Fruit fly (Drosophila melanogaster) whole organism, adult: ENCODE data around the gene Obp8a.

ENCODE experiments used
- CG11617 ChIP-seq: fragments of 200-800 bp; sonication (Bioruptor generic); optimal IDR thresholded peaks from 2 replicates; lab custom pipeline; 2017; ENCODE audit warnings: mild to moderate bottlenecking, missing biosample characterization, missing genetic modification reagents, missing genetic modification characterization
- CG12768 ChIP-seq: fragments of 200-800 bp; sonication (Bioruptor generic); optimal IDR thresholded peaks from 2 replicates; lab custom pipeline; 2017; ENCODE audit warnings: missing biosample characterization, missing genetic modification characterization, mild to moderate bottlenecking, moderate library complexity, missing genetic modification reagents
- CG14711 ChIP-seq: fragments of 200-800 bp; sonication (Bioruptor generic); optimal IDR thresholded peaks from 2 replicates; lab custom pipeline; 2018; ENCODE audit warnings: missing biosample characterization, mild to moderate bottlenecking, missing genetic modification characterization, moderate library complexity
- CG1620 ChIP-seq: fragments of 200-800 bp; sonication (Bioruptor generic); optimal IDR thresholded peaks from 2 replicates; lab custom pipeline; 2016; ENCODE audit warnings: missing biosample characterization, missing genetic modification characterization
- CG33017 ChIP-seq: fragments of 200-800 bp; sonication (Bioruptor generic); optimal IDR thresholded peaks from 2 replicates; lab custom pipeline; 2018; ENCODE audit warnings: missing biosample characterization, mild to moderate bottlenecking, missing genetic modification characterization, moderate library complexity
- CG5204 ChIP-seq: fragments of 200-800 bp; sonication (Bioruptor generic); optimal IDR thresholded peaks from 2 replicates; lab custom pipeline; 2016; ENCODE audit warnings: missing biosample characterization, missing genetic modification characterization
- CG7045 ChIP-seq: fragments of 200-800 bp; sonication (Bioruptor generic); optimal IDR thresholded peaks from 2 replicates; lab custom pipeline; 2017; ENCODE audit warnings: missing biosample characterization, mild to moderate bottlenecking, missing genetic modification characterization
- CG7101 ChIP-seq: fragments of 200-800 bp; sonication (Bioruptor generic); optimal IDR thresholded peaks from 2 replicates; lab custom pipeline; 2018; ENCODE audit warnings: missing biosample characterization, mild to moderate bottlenecking, missing genetic modification characterization, moderate library complexity
- Clk ChIP-seq: fragments of 200-800 bp; sonication (Bioruptor generic); optimal IDR thresholded peaks from 2 replicates; lab custom pipeline; 2017; ENCODE audit warnings: missing biosample characterization, missing genetic modification characterization
- Crg-1 ChIP-seq: fragments of 200-800 bp; sonication (Bioruptor generic); optimal IDR thresholded peaks from 2 replicates; lab custom pipeline; 2016; ENCODE audit warnings: missing biosample characterization, missing genetic modification characterization
- Hr96 ChIP-seq: fragments of 200-800 bp; sonication (Bioruptor generic); optimal IDR thresholded peaks from 2 replicates; lab custom pipeline; 2016; ENCODE audit warnings: missing biosample characterization, missing genetic modification characterization
- Mnt ChIP-seq: fragments of 200-800 bp; sonication (Bioruptor generic); optimal IDR thresholded peaks from 2 replicates; lab custom pipeline; 2016; ENCODE audit warnings: missing biosample characterization, mild to moderate bottlenecking, missing genetic modification characterization
- bab1 ChIP-seq: fragments of 200-800 bp; sonication (Bioruptor generic); optimal IDR thresholded peaks from 3 replicates; lab custom pipeline; 2019; ENCODE audit warnings: missing biosample characterization, mild to moderate bottlenecking, missing genetic modification characterization, moderate library complexity
- cic ChIP-seq: fragments of 200-800 bp; sonication (Bioruptor generic); optimal IDR thresholded peaks from 2 replicates; lab custom pipeline; 2017; ENCODE audit warnings: missing biosample characterization, mild to moderate bottlenecking, missing genetic modification characterization, moderate library complexity
- cnc ChIP-seq, 2 experiments: fragments of >200 bp; optimal IDR thresholded peaks; 2 replicates each; lab custom pipeline; 2017
- kay ChIP-seq: fragments of 200-800 bp; sonication (Bioruptor generic); peaks from one replicate; lab custom pipeline; 2016; ENCODE audit warnings: missing biosample characterization, missing genetic modification characterization, borderline replicate concordance
- ovo ChIP-seq: fragments of 200-800 bp; sonication (Bioruptor generic); optimal IDR thresholded peaks from 2 replicates; lab custom pipeline; 2016; ENCODE audit warnings: missing biosample characterization, missing genetic modification characterization
- pad ChIP-seq: fragments of 200-800 bp; sonication (Bioruptor generic); optimal IDR thresholded peaks from 3 replicates; lab custom pipeline; 2017; ENCODE audit warnings: missing biosample characterization, missing genetic modification characterization, mild to moderate bottlenecking, moderate library complexity, missing genetic modification reagents
- tj ChIP-seq: fragments of 200-800 bp; sonication (Bioruptor generic); optimal IDR thresholded peaks from 3 replicates; lab custom pipeline; 2017; ENCODE audit warnings: missing biosample characterization, mild to moderate bottlenecking, missing genetic modification characterization, moderate library complexity
- toe ChIP-seq: fragments of 200-800 bp; sonication (Bioruptor generic); optimal IDR thresholded peaks from 2 replicates; lab custom pipeline; 2016; ENCODE audit warnings: missing biosample characterization, missing genetic modification characterization

The Obp8a gene

dm6 chrX:9226837-9227236 lies 12.2 kb downstream of the Obp8a start, which contains the start of gene Gr8a:
Gene Gr8a (plus strand): TSS chrX:9227137.
- TF ChIP-seq CG1620 (GFP tag; lab: Kevin White, UChicago), result no peak
- TF ChIP-seq bab1 (GFP tag; lab: Kevin White, UChicago), result no peak
- TF ChIP-seq Hr96 (GFP tag; lab: Kevin White, UChicago), result no peak
- TF ChIP-seq cnc (optimal IDR thresholded peaks at IDR 0.05; lab: Kevin White, UChicago), result no peak
- TF ChIP-seq Mnt (GFP tag; lab: Kevin White, UChicago), result no peak
- TF ChIP-seq kay (GFP tag; lab: Kevin White, UChicago), result no peak
- no peak for TF ChIP-seq toe (GFP tag; lab: Kevin White, UChicago)
- TF ChIP-seq CG14711 (tag; lab: Kevin White, UChicago), result no peak
- TF ChIP-seq tj (GFP tag; lab: Kevin White, UChicago), result no peak
- TF ChIP-seq CG11617 (GFP tag; lab: Kevin White, UChicago), result no peak
- TF ChIP-seq pad (GFP tag; lab: Kevin White, UChicago), result no peak
- no peak for TF ChIP-seq ovo (GFP tag; lab: Kevin White, UChicago)

dm6 chrX:9232199-9232598 lies 17.5 kb downstream of the Obp8a start, which contains the start of gene CG12121:
Gene CG12121 (minus strand): TSS chrX:9232378.
- TF ChIP-seq Crg-1 (GFP tag; lab: Kevin White, UChicago), result no peak
- no peak for TF ChIP-seq cnc (optimal IDR thresholded peaks at IDR 0.05; lab: Kevin White, UChicago)
- no peak for TF ChIP-seq Mnt (GFP tag; lab: Kevin White, UChicago)
- peak; percentile 31 for TF ChIP-seq CG14711 (tag; lab: Kevin White, UChicago)
- no peak for TF ChIP-seq tj (GFP tag; lab: Kevin White, UChicago)
- TF ChIP-seq toe (GFP tag; lab: Kevin White, UChicago), result no peak
- no peak for TF ChIP-seq Hr96 (GFP tag; lab: Kevin White, UChicago)
- TF ChIP-seq CG11617 (GFP tag; lab: Kevin White, UChicago), result no peak
- no peak for TF ChIP-seq cic (GFP tag; lab: Kevin White, UChicago)
- TF ChIP-seq CG1620 (GFP tag; lab: Kevin White, UChicago), result no peak
- TF ChIP-seq bab1 (GFP tag; lab: Kevin White, UChicago), result peak; percentile 65
- no peak for TF ChIP-seq CG7101
- no peak for TF ChIP-seq CG12768 (GFP tag; lab: Kevin White, UChicago)

dm6 chrX:9236485-9236884 lies 21.8 kb downstream of the Obp8a start, which contains the start of gene Ir8a:
Gene Ir8a (minus strand): TSS chrX:9236585.
- TF ChIP-seq Mnt (GFP tag; lab: Kevin White, UChicago) (no peak), Clk (GFP tag; lab: Kevin White, UChicago) (no peak), pad (GFP tag; lab: Kevin White, UChicago) (no peak), Crg-1 (GFP tag; lab: Kevin White, UChicago) (no peak), cic (GFP tag; lab: Kevin White, UChicago) (no peak), CG14711 (tag; lab: Kevin White, UChicago) (no peak), CG33017 (tag; lab: Kevin White, UChicago) (no peak), CG5204 (no peak), CG1620 (GFP tag; lab: Kevin White, UChicago) (no peak)

- TF ChIP-seq toe (GFP tag; lab: Kevin White, UChicago), result peak; percentile 80
- TF ChIP-seq CG1620 (GFP tag; lab: Kevin White, UChicago), result peak; percentile 86
- TF ChIP-seq CG7101, result peak; percentile 71
- peak; percentile 67 for TF ChIP-seq Mnt (GFP tag; lab: Kevin White, UChicago)
- TF ChIP-seq CG7045, result peak; percentile 30
- no peak for TF ChIP-seq cnc (optimal IDR thresholded peaks at IDR 0.05; lab: Kevin White, UChicago)
- TF ChIP-seq kay (GFP tag; lab: Kevin White, UChicago), result no peak
- TF ChIP-seq CG11617 (GFP tag; lab: Kevin White, UChicago), result peak; percentile 79
- peak; percentile 90 for TF ChIP-seq CG14711 (tag; lab: Kevin White, UChicago)
- no peak for TF ChIP-seq CG12768 (GFP tag; lab: Kevin White, UChicago)
- TF ChIP-seq CG33017 (tag; lab: Kevin White, UChicago), result no peak
- TF ChIP-seq cic (GFP tag; lab: Kevin White, UChicago), result no peak
- TF ChIP-seq ovo (GFP tag; lab: Kevin White, UChicago), result peak; percentile 89
- TF ChIP-seq bab1 (GFP tag; lab: Kevin White, UChicago), result peak; percentile 84
- TF ChIP-seq tj (GFP tag; lab: Kevin White, UChicago), result peak; percentile 53
- peak; percentile 60 for TF ChIP-seq pad (GFP tag; lab: Kevin White, UChicago)
- TF ChIP-seq Clk (GFP tag; lab: Kevin White, UChicago), result no peak
- peak; percentile 82 for TF ChIP-seq Hr96 (GFP tag; lab: Kevin White, UChicago)
- peak; percentile 84 for TF ChIP-seq Crg-1 (GFP tag; lab: Kevin White, UChicago)
- TF ChIP-seq CG5204, result no peak
These were observed 28.8 kb downstream of the Obp8a start, which contains the start of the genes mxc and Larp7 for dm6 chrX:9243417-9243884. Gene mxc (minus strand): TSS chrX:9243467. Gene Larp7 (plus strand): TSS chrX:9243817.

dm6 chrX:9247171-9247783 lies 32.6 kb downstream of the Obp8a start, which contains the start of the genes amx and Dsor1:
Gene amx (minus strand): TSS chrX:9247336.
Gene Dsor1 (plus strand): TSS chrX:9247342.
- no peak for TF ChIP-seq Mnt (GFP tag; lab: Kevin White, UChicago)
- no peak for TF ChIP-seq CG12768 (GFP tag; lab: Kevin White, UChicago)
- TF ChIP-seq Crg-1 (GFP tag; lab: Kevin White, UChicago), result no peak
- no peak for TF ChIP-seq CG1620 (GFP tag; lab: Kevin White, UChicago)
- peak; percentile 70 for TF ChIP-seq tj (GFP tag; lab: Kevin White, UChicago)
- no peak for TF ChIP-seq Hr96 (GFP tag; lab: Kevin White, UChicago)
- no peak for TF ChIP-seq CG33017 (tag; lab: Kevin White, UChicago)
- no peak for TF ChIP-seq toe (GFP tag; lab: Kevin White, UChicago)
- TF ChIP-seq ovo (GFP tag; lab: Kevin White, UChicago), result peak; percentile 32
- no peak for TF ChIP-seq kay (GFP tag; lab: Kevin White, UChicago)
- no peak for TF ChIP-seq pad (GFP tag; lab: Kevin White, UChicago)
- TF ChIP-seq Clk (GFP tag; lab: Kevin White, UChicago), result no peak
- peak; percentile 26 for TF ChIP-seq bab1 (GFP tag; lab: Kevin White, UChicago)
- peak; percentile 24 for TF ChIP-seq CG7101
- no peak for TF ChIP-seq CG7045
- TF ChIP-seq CG5204, result no peak
- TF ChIP-seq CG11617 (GFP tag; lab: Kevin White, UChicago), result no peak
- TF ChIP-seq cic (GFP tag; lab: Kevin White, UChicago), result no peak
- no peak for TF ChIP-seq cnc (optimal IDR thresholded peaks at IDR 0.05; lab: Kevin White, UChicago)
- no peak for TF ChIP-seq CG14711 (tag; lab: Kevin White, UChicago)
